Worm (Caenorhabditis elegans) whole organism, mixed stage, embryonic: ENCODE data around the gene str-43.

Experiments used
- M03D4.4 ChIP-seq: sonication (generic microtip); optimal IDR thresholded peaks from 2 replicates; lab custom pipeline; 2017; ENCODE audit warnings: mild to moderate bottlenecking, missing genetic modification characterization, missing compliant biosample characterization
- blmp-1 ChIP-seq: fragments of 150-350 bp; optimal IDR thresholded peaks from 2 replicates; lab custom pipeline; 2014; ENCODE audit warnings: missing biosample characterization, missing genetic modification characterization
- lin-13 ChIP-seq: fragments of 150-350 bp; optimal IDR thresholded peaks from 2 replicates; lab custom pipeline; 2014; ENCODE audit warnings: missing biosample characterization, missing genetic modification characterization
- mep-1 ChIP-seq: fragments of 150-350 bp; optimal IDR thresholded peaks from 2 replicates; lab custom pipeline; 2017; ENCODE audit warnings: missing biosample characterization, missing genetic modification reagents, missing genetic modification characterization, inconsistent platforms
- nhr-28 ChIP-seq: fragments of 150-350 bp; optimal IDR thresholded peaks from 2 replicates; lab custom pipeline; 2014; ENCODE audit warnings: missing biosample characterization, missing genetic modification characterization
- unc-120 ChIP-seq: sonication (generic microtip); optimal IDR thresholded peaks from 2 replicates; lab custom pipeline; 2017; ENCODE audit warnings: missing genetic modification characterization, missing compliant biosample characterization; ENCODE audit not compliant: poor library complexity, severe bottlenecking
- unc-62 ChIP-seq: fragments of 150-350 bp; optimal IDR thresholded peaks from 2 replicates; lab custom pipeline; 2014; ENCODE audit warnings: missing biosample characterization, missing genetic modification reagents, missing genetic modification characterization

- TF ChIP-seq lin-13 (tag; lab: Kevin White, UChicago) (no peak), blmp-1 (tag; lab: Kevin White, UChicago) (no peak), unc-62 (GFP tag; lab: Kevin White, UChicago) (no peak), mep-1 (tag; lab: Kevin White, UChicago) (no peak), unc-120 (no peak), M03D4.4 (tag; lab: Kevin White, UChicago) (no peak), nhr-28 (no peak)
Observed at ce11 chrV:15741851-15742250, 10.1 kb downstream of the str-43 start, which contains the start of gene str-18.
